Fruit fly (Drosophila melanogaster) whole organism, embryonic: Measurements from ENCODE around the gene Pde11.
A peak's percentile ranks its signal among the peaks of the same experiment; 100 is the strongest.

ENCODE experiments used
- Adf1 ChIP-seq: fragments of 200-800 bp; sonication (Bioruptor generic); IDR thresholded peaks from 2 replicates; pipeline ENCODE4 v1.3.6; 2022; ENCODE audit warnings: missing biosample characterization, missing genetic modification characterization
- Atf-2 ChIP-seq: fragments of 200-800 bp; sonication (Bioruptor generic); optimal IDR thresholded peaks from 2 replicates; lab custom pipeline; 2016; ENCODE audit warnings: missing biosample characterization, missing genetic modification characterization
- Bgb ChIP-seq: fragments of 200-800 bp; sonication (Bioruptor generic); IDR thresholded peaks from 2 replicates; pipeline ENCODE4 v1.3.6; 2022; ENCODE audit warnings: missing biosample characterization, missing genetic modification characterization; ENCODE audit not compliant: partially characterized antibody
- CG10959 ChIP-seq: fragments of 200-800 bp; sonication (Bioruptor generic); IDR thresholded peaks from 2 replicates; pipeline ENCODE4 v1.3.6; 2022; ENCODE audit warnings: missing biosample characterization, missing genetic modification characterization
- CG11247 ChIP-seq: fragments of 200-800 bp; sonication (Bioruptor generic); IDR thresholded peaks from 2 replicates; pipeline ENCODE4 v1.3.6; 2022; ENCODE audit warnings: missing biosample characterization, missing genetic modification characterization
- CG12155 ChIP-seq: fragments of 200-800 bp; sonication (Bioruptor generic); optimal IDR thresholded peaks from 3 replicates; lab custom pipeline; 2016; ENCODE audit warnings: missing biosample characterization, missing genetic modification characterization
- CG12219 ChIP-seq: fragments of 200-800 bp; sonication (Bioruptor generic); optimal IDR thresholded peaks from 3 replicates; lab custom pipeline; 2018; ENCODE audit warnings: missing biosample characterization, mild to moderate bottlenecking, missing genetic modification characterization
- CG12299 ChIP-seq: fragments of 200-800 bp; sonication (Bioruptor generic); optimal IDR thresholded peaks from 2 replicates; lab custom pipeline; 2018; ENCODE audit warnings: missing biosample characterization, mild to moderate bottlenecking, missing genetic modification characterization
- CG12744 ChIP-seq: fragments of 200-800 bp; sonication (Bioruptor generic); optimal IDR thresholded peaks from 2 replicates; lab custom pipeline; 2016; ENCODE audit warnings: missing biosample characterization, missing genetic modification characterization
- CG15479 ChIP-seq: fragments of 200-800 bp; sonication (Bioruptor generic); optimal IDR thresholded peaks from 3 replicates; lab custom pipeline; 2019; ENCODE audit warnings: missing biosample characterization, mild to moderate bottlenecking, missing genetic modification characterization, moderate library complexity
- CG1792 ChIP-seq: fragments of 200-800 bp; sonication (Bioruptor generic); optimal IDR thresholded peaks from 2 replicates; lab custom pipeline; 2016; ENCODE audit warnings: missing biosample characterization, missing genetic modification characterization
- CG2202 ChIP-seq: fragments of 200-800 bp; sonication (Bioruptor generic); optimal IDR thresholded peaks from 2 replicates; lab custom pipeline; 2018; ENCODE audit warnings: missing biosample characterization, mild to moderate bottlenecking, missing genetic modification characterization
- CG4328 ChIP-seq: fragments of 200-800 bp; sonication (Bioruptor generic); optimal IDR thresholded peaks from 3 replicates; lab custom pipeline; 2017; ENCODE audit warnings: missing biosample characterization, missing genetic modification reagents, missing genetic modification characterization
- CG4424 ChIP-seq: fragments of 200-800 bp; sonication (Bioruptor generic); optimal IDR thresholded peaks from 3 replicates; lab custom pipeline; 2016; ENCODE audit warnings: missing biosample characterization, missing genetic modification characterization
- CG4617 ChIP-seq: fragments of 200-800 bp; sonication (Bioruptor generic); optimal IDR thresholded peaks from 3 replicates; lab custom pipeline; 2016; ENCODE audit warnings: missing biosample characterization, missing genetic modification characterization, borderline replicate concordance
- CG6654 ChIP-seq: fragments of 200-800 bp; sonication (Bioruptor generic); optimal IDR thresholded peaks from 2 replicates; lab custom pipeline; 2017; ENCODE audit warnings: missing biosample characterization, mild to moderate bottlenecking, missing genetic modification characterization
- CG6689 ChIP-seq: fragments of 200-800 bp; sonication (Bioruptor generic); IDR thresholded peaks from 2 replicates; pipeline ENCODE4 v1.3.6; 2022; ENCODE audit warnings: missing biosample characterization, missing genetic modification characterization
- CG7786 ChIP-seq: fragments of 200-800 bp; sonication (Bioruptor generic); optimal IDR thresholded peaks from 2 replicates; lab custom pipeline; 2016; ENCODE audit warnings: missing biosample characterization, missing genetic modification characterization
- Dip3 ChIP-seq: fragments of 200-800 bp; sonication (Bioruptor generic); optimal IDR thresholded peaks from 3 replicates; lab custom pipeline; 2016; ENCODE audit warnings: missing biosample characterization, missing genetic modification characterization
- E2f2 ChIP-seq: fragments of 200-800 bp; sonication (Bioruptor generic); IDR thresholded peaks from 2 replicates; pipeline ENCODE4 v1.3.6; 2022; ENCODE audit warnings: missing biosample characterization, missing genetic modification characterization
- Ets97D ChIP-seq: fragments of 200-800 bp; sonication (Bioruptor generic); optimal IDR thresholded peaks from 3 replicates; lab custom pipeline; 2016; ENCODE audit warnings: missing biosample characterization, missing genetic modification characterization
- GATAe ChIP-seq: fragments of 200-800 bp; sonication (Bioruptor generic); conservative IDR thresholded peaks from 2 replicates; pipeline ENCODE4 v1.3.6; 2022; ENCODE audit warnings: missing biosample characterization, missing genetic modification characterization
- H15 ChIP-seq: fragments of 200-800 bp; sonication (Bioruptor generic); IDR thresholded peaks from 3 replicates; pipeline ENCODE4 v1.3.6; 2022; ENCODE audit warnings: missing biosample characterization, missing genetic modification characterization
- Hr39 ChIP-seq: fragments of >200 bp; optimal IDR thresholded peaks from 2 replicates; lab custom pipeline; 2017
- Mrtf ChIP-seq: fragments of 200-800 bp; sonication (Bioruptor generic); IDR thresholded peaks from 3 replicates; pipeline ENCODE4 v1.3.6; 2022; ENCODE audit warnings: missing biosample characterization, missing genetic modification characterization
- NC2β ChIP-seq: fragments of 200-800 bp; sonication (Bioruptor generic); optimal IDR thresholded peaks from 2 replicates; lab custom pipeline; 2016; ENCODE audit warnings: missing biosample characterization, missing genetic modification characterization
- Nf-YC ChIP-seq: fragments of 200-800 bp; optimal IDR thresholded peaks from 3 replicates; lab custom pipeline; 2019; ENCODE audit warnings: missing biosample characterization, mild to moderate bottlenecking, missing genetic modification characterization, moderate library complexity
- Stat92E ChIP-seq, 3 experiments: fragments of >200 bp in 2 of 3; fragments of 200-800 bp in 1 of 3; sonication (Bioruptor generic) in 1 of 3; optimal IDR thresholded peaks; 2 replicates each; lab custom pipeline; 2017 to 2019; ENCODE audit warnings: missing biosample characterization in 3 of 3, missing genetic modification characterization in 3 of 3, mild to moderate bottlenecking in 1 of 3, moderate library complexity in 1 of 3
- Usf ChIP-seq: fragments of 200-800 bp; sonication (Bioruptor generic); optimal IDR thresholded peaks from 2 replicates; lab custom pipeline; 2017; ENCODE audit warnings: missing genotype, missing biosample characterization, missing genetic modification characterization
- Xrp1 ChIP-seq: fragments of 200-800 bp; sonication (Bioruptor generic); IDR thresholded peaks from 2 replicates; pipeline ENCODE4 v1.3.6; 2022; ENCODE audit warnings: missing biosample characterization, missing genetic modification characterization
- amos ChIP-seq: fragments of 200-800 bp; sonication (Bioruptor generic); IDR thresholded peaks from 2 replicates; pipeline ENCODE4 v1.3.6; 2022; ENCODE audit warnings: missing biosample characterization, missing genetic modification characterization; ENCODE audit not compliant: partially characterized antibody
- ash1 ChIP-seq: fragments of 200-800 bp; sonication (Bioruptor generic); optimal IDR thresholded peaks from 2 replicates; lab custom pipeline; 2018; ENCODE audit warnings: missing biosample characterization, mild to moderate bottlenecking, missing genetic modification characterization
- crp ChIP-seq, 2 experiments: fragments of 200-800 bp; sonication (Bioruptor generic); optimal IDR thresholded peaks; 2 replicates in 1 of 2; 3 replicates in 1 of 2; lab custom pipeline; 2017; ENCODE audit warnings: missing biosample characterization in 2 of 2, missing genetic modification characterization in 2 of 2, mild to moderate bottlenecking in 1 of 2, moderate library complexity in 1 of 2
- esg ChIP-seq: fragments of 200-800 bp; sonication (Bioruptor generic); conservative IDR thresholded peaks from 2 replicates; pipeline ENCODE4 v1.3.6; 2022; ENCODE audit warnings: missing biosample characterization, missing genetic modification characterization
- eve ChIP-seq, 2 experiments: fragments of >200 bp; optimal IDR thresholded peaks; 2 replicates each; lab custom pipeline; 2017; ENCODE audit warnings: missing biosample characterization in 2 of 2, missing genetic modification characterization in 2 of 2
- exex ChIP-seq: fragments of 200-800 bp; sonication (Bioruptor generic); optimal IDR thresholded peaks from 4 replicates; lab custom pipeline; 2018; ENCODE audit warnings: missing biosample characterization, mild to moderate bottlenecking, missing genetic modification characterization, moderate library complexity
- fru ChIP-seq: fragments of >200 bp; optimal IDR thresholded peaks from 2 replicates; lab custom pipeline; 2017
- insv ChIP-seq, 2 experiments: fragments of 200-800 bp; sonication (Bioruptor generic); optimal IDR thresholded peaks; 3 replicates each; lab custom pipeline; 2016 to 2018; ENCODE audit warnings: missing biosample characterization in 2 of 2, missing genetic modification characterization in 2 of 2
- mld ChIP-seq: fragments of 200-800 bp; sonication (Bioruptor generic); IDR thresholded peaks from 3 replicates; pipeline ENCODE4 v1.3.6; 2022; ENCODE audit warnings: missing biosample characterization, missing genetic modification characterization; ENCODE audit not compliant: partially characterized antibody
- pnt ChIP-seq: fragments of 200-800 bp; sonication (Bioruptor generic); optimal IDR thresholded peaks from 3 replicates; lab custom pipeline; 2016; ENCODE audit warnings: missing biosample characterization, missing genetic modification characterization
- pros ChIP-seq: fragments of 200-800 bp; sonication (Bioruptor generic); optimal IDR thresholded peaks from 3 replicates; lab custom pipeline; 2019; ENCODE audit warnings: missing biosample characterization, mild to moderate bottlenecking, missing genetic modification characterization, moderate library complexity
- schlank ChIP-seq: fragments of 200-800 bp; sonication (Bioruptor generic); optimal IDR thresholded peaks from 2 replicates; lab custom pipeline; 2018; ENCODE audit warnings: missing biosample characterization, mild to moderate bottlenecking, missing genetic modification characterization
- sens-2 ChIP-seq: fragments of 200-800 bp; sonication (Bioruptor generic); IDR thresholded peaks from 2 replicates; pipeline ENCODE4 v1.3.6; 2022; ENCODE audit warnings: missing biosample characterization, missing genetic modification characterization
- slbo ChIP-seq: fragments of 200-800 bp; sonication (Bioruptor generic); IDR thresholded peaks from 2 replicates; pipeline ENCODE4 v1.3.6; 2022; ENCODE audit warnings: missing biosample characterization, missing genetic modification characterization
- so ChIP-seq: fragments of 200-800 bp; sonication (Bioruptor generic); IDR thresholded peaks from 3 replicates; pipeline ENCODE4 v1.3.6; 2022; ENCODE audit warnings: missing biosample characterization, missing genetic modification characterization
- sob ChIP-seq: fragments of 200-800 bp; sonication (Bioruptor generic); IDR thresholded peaks from 2 replicates; pipeline ENCODE4 v1.3.6; 2022; ENCODE audit warnings: missing biosample characterization, missing genetic modification characterization
- tll ChIP-seq, 2 experiments: fragments of 200-800 bp in 1 of 2; fragments of >200 bp in 1 of 2; sonication (Bioruptor generic) in 1 of 2; optimal IDR thresholded peaks; 2 replicates each; lab custom pipeline; 2017 to 2019; ENCODE audit warnings: missing biosample characterization in 2 of 2, missing genetic modification characterization in 2 of 2, mild to moderate bottlenecking in 1 of 2, moderate library complexity in 1 of 2
- twi ChIP-seq: fragments of 200-800 bp; optimal IDR thresholded peaks from 2 replicates; lab custom pipeline; 2019; ENCODE audit warnings: missing biosample characterization, mild to moderate bottlenecking, missing genetic modification characterization, moderate library complexity
- wor ChIP-seq: fragments of 200-800 bp; sonication (Bioruptor generic); IDR thresholded peaks from 2 replicates; pipeline ENCODE4 v1.3.6; 2022; ENCODE audit warnings: missing biosample characterization, missing genetic modification characterization
- yki ChIP-seq: fragments of >200 bp; optimal IDR thresholded peaks from 3 replicates; lab custom pipeline; 2018

The Pde11 gene

DNA sequence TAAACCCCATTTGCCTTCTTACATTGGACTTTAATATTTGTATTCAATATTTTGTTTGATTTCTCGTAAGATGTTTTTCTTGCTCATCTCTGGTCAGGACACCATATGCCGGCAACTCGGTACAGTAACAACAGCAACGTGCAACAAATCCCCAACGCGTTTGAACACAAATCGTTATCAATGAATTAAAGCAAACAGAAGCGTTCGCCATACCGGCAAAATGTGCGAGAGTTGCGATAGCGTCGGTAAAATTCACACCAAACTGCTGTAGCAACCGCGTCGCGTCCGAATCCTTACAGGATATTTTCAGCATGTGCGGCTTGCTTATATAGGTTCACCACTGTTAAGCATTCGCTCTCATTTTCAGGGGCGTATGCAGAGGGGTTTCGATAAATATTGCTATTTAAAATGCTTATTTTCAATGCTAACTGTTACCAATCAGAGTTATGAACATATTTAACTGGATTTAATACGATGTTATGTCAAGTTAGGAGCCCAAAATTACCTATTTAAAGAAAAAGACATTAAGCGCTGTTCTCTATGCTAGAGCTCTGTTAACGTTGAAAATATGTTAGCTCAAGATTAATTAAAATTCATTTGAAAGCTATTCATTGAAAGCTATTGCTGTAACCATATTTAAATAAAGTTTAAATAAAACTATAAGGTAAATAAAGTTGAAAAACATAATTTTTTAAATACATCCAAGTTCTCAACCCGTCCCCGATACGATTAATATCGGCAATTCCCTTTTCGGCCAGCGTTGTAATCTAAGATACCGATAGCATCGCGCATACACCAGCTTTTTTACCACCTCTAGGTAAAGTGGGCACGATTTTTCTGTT is at the start of gene Pde11, which contains the start of gene CG15160 (continued):
- TF ChIP-seq Stat92E (GFP tag; optimal IDR thresholded peaks at IDR 0.05; lab: Kevin White, UChicago) (peak in 1 of 3 experiments; percentile 28), CG15479 (GFP tag; lab: Kevin White, UChicago) (no peak), fru (no peak), ash1 (GFP tag; lab: Kevin White, UChicago) (no peak), CG10959 (GFP tag; lab: Robert Waterston, UW) (no peak), pros (GFP tag; lab: Kevin White, UChicago) (no peak), Ets97D (peak; percentile 89), Hr39 (lab: Kevin White, UChicago) (no peak), CG7786 (GFP tag; lab: Kevin White, UChicago) (peak; percentile 28), Usf (no peak), yki (lab: Kevin White, UChicago) (no peak), mld (peak; percentile 100), CG12219 (GFP tag; lab: Kevin White, UChicago) (no peak), twi (tag; lab: Kevin White, UChicago) (peak; percentile 22), amos (peak; percentile 100), Xrp1 (GFP tag; lab: Robert Waterston, UW) (no peak), eve (GFP tag; optimal IDR thresholded peaks at IDR 0.05; lab: Kevin White, UChicago) (no peak), pnt (GFP tag; lab: Kevin White, UChicago) (peak; percentile 27), exex (no peak), CG11247 (GFP tag; lab: Robert Waterston, UW) (no peak), esg (GFP tag; lab: Robert Waterston, UW) (no peak), crp (GFP tag; optimal IDR thresholded peaks at IDR 0.05; lab: Kevin White, UChicago) (peak in 1 of 2 experiments; percentile 19), NC2β (GFP tag; lab: Kevin White, UChicago) (no peak), slbo (GFP tag; lab: Robert Waterston, UW) (peak; percentile 65; the same call in 1 of the 2 replicates), Bgb (GFP tag; lab: Robert Waterston, UW) (peak; percentile 100), CG2202 (tag; lab: Kevin White, UChicago) (no peak), CG4617 (GFP tag; lab: Kevin White, UChicago) (peak; percentile 95), sens-2 (GFP tag; lab: Robert Waterston, UW) (no peak), H15 (no peak), Dip3 (peak; percentile 1), GATAe (GFP tag; lab: Robert Waterston, UW) (no peak), CG1792 (GFP tag; lab: Kevin White, UChicago) (no peak), CG4424 (GFP tag; lab: Kevin White, UChicago) (peak; percentile 50), Adf1 (no peak), Mrtf (GFP tag; lab: Robert Waterston, UW) (no peak), E2f2 (peak; percentile 62), insv (GFP tag; optimal IDR thresholded peaks at IDR 0.05; lab: Kevin White, UChicago) (peak in 1 of 2 experiments; percentile 49), CG6654 (GFP tag; lab: Kevin White, UChicago) (no peak), CG6689 (GFP tag; lab: Robert Waterston, UW) (no peak), Atf-2 (GFP tag; lab: Kevin White, UChicago) (no peak), Nf-YC (tag; lab: Kevin White, UChicago) (no peak), CG4328 (GFP tag; lab: Kevin White, UChicago) (no peak), CG12155 (peak; percentile 49), tll (GFP tag; optimal IDR thresholded peaks at IDR 0.05; lab: Kevin White, UChicago) (peak in 1 of 2 experiments; percentile 73), CG12744 (GFP tag; lab: Kevin White, UChicago) (no peak), schlank (tag; lab: Kevin White, UChicago) (no peak), so (no peak), wor (GFP tag; lab: Robert Waterston, UW) (no peak), CG12299 (tag; lab: Kevin White, UChicago) (no peak), sob (peak; percentile 66; the same call in 1 of the 2 replicates)
